Worm (Caenorhabditis elegans): ENCODE measurements around the gene H25K10.4.

Gene H25K10.4

DNA sequence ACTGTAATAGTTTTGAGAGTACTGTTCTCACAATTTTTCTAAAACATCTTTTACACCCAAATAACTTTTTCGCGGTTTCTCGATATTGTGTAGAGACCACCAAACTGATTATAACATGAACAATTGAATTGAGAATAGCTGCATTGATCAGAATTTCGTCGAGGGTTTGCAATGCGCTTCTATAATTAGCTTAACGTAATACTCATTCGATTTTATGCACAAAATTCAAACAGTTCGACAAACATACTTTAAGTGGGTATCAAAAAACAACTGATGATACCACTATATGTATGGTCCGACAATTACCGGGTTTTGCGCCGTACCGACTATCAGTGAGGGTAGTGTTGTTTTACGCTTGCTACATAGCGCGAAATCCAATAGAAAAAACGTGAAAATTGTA, 11.0 kb downstream of the H25K10.4 start:
- TF ChIP-seq snpc-1.2 (GFP tag; IDR thresholded peaks at IDR 0.05): peak; percentile 64
- no peak for TF ChIP-seq lim-7 (GFP tag; IDR thresholded peaks at IDR 0.05)

DNA sequence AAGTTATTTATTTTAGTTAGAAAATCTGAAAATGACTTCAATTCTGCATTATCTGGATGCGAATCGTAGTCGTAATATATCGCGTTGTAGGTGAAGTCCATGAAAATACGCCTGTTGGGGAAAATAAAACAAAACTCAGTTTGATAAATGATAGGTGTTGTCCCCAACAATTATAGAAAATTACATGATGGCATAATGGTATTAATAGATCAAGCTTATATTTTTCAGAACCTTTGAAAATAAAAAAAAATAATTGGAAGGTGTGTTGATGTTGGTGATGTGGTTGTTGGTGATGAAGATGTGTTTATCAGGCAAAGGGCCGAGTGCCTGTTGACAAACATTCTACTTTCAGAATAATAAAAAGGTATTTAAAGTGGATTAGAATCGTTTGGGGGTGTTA, 12.7 kb downstream of the H25K10.4 start, which contains the start of gene srw-61:
Gene srw-61 (minus strand): TSS at position 101 of the 400 bp plus-strand sequence.
- no peak for TF ChIP-seq unc-39 (tag; optimal IDR thresholded peaks at IDR 0.05)
- no peak for TF ChIP-seq nhr-102 (tag; optimal IDR thresholded peaks at IDR 0.05)
- no peak for TF ChIP-seq set-16 (GFP tag; IDR thresholded peaks at IDR 0.05)
- no peak for TF ChIP-seq mep-1 (tag; optimal IDR thresholded peaks at IDR 0.05)
- no peak for TF ChIP-seq ceh-44 (GFP tag; IDR thresholded peaks at IDR 0.05)
- no peak for TF ChIP-seq ceh-20 (GFP tag; IDR thresholded peaks at IDR 0.05)
- no peak for TF ChIP-seq hif-1 (tag; optimal IDR thresholded peaks at IDR 0.05)
- no peak for TF ChIP-seq dve-1 (tag; optimal IDR thresholded peaks at IDR 0.05; ENCODE audit: insufficient read depth)
- TF ChIP-seq spr-1 (tag; optimal IDR thresholded peaks at IDR 0.05): no peak
- TF ChIP-seq dmd-8 (GFP tag; IDR thresholded peaks at IDR 0.05): no peak
- TF ChIP-seq sdz-12 (GFP tag; optimal IDR thresholded peaks at IDR 0.05): no peak
- no peak for TF ChIP-seq lin-38 (GFP tag; IDR thresholded peaks at IDR 0.05)
- TF ChIP-seq nhr-28 (tag; optimal IDR thresholded peaks at IDR 0.05): no peak
- TF ChIP-seq nhr-10 (tag; optimal IDR thresholded peaks at IDR 0.05): no peak

DNA sequence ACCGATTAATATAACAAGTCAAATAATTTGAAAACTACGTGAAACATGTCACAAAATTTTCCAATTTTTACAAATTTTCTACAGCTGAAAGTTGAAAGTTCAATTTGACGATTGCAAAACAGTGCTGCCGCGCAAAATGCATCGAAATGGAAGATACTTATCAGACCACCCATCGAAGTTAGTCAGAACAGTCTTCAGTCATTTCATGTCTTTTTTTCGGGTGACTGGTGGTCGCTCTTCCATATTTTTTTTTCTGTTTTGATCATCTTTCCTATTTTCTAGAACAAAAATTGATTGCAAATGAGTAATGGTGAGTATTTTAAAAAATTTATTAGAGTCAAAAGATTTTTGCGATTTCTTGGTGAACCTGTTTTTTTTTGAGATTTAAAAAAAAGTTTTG, 21.3 kb downstream of the H25K10.4 start, which contains the start of gene F38C2.1:
Gene F38C2.1 (plus strand): TSS at position 301 of the 400 bp plus-strand sequence.
- TF ChIP-seq madf-5 (GFP tag; IDR thresholded peaks at IDR 0.05) (no peak), jun-1 (tag; optimal IDR thresholded peaks at IDR 0.05) (no peak), nhr-28 (tag; optimal IDR thresholded peaks at IDR 0.05) (no peak), lin-38 (GFP tag; IDR thresholded peaks at IDR 0.05) (no peak), F10B5.3 (tag; optimal IDR thresholded peaks at IDR 0.05) (no peak), fos-1 (tag; optimal IDR thresholded peaks at IDR 0.05) (no peak), nhr-6 (tag; optimal IDR thresholded peaks at IDR 0.05) (no peak), nhr-11 (tag; optimal IDR thresholded peaks at IDR 0.05) (no peak), aly-2 (tag; optimal IDR thresholded peaks at IDR 0.05) (no peak)

DNA sequence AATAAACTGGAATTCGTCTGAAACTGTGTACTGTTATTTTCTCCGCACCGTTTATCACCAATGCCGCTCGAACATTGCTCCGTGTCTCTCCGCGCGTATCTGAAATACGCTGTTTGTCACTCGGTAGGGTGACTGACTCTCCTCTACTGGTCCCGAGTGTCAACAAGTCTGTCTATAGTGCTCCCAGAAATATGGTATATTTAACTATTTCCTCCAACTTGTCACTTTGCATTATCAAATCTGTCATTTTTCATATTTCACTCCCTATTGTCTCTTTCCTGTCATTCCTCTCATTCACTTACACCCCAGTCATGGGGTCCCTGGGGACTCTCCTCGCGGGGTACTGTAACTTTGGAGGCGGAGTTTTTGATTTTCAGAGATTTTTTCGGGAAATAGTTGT, 28.6 kb downstream of the H25K10.4 start, which contains the start of gene hlh-17:
Gene hlh-17 (plus strand): TSS at position 301 of the 400 bp plus-strand sequence.
- no peak for TF ChIP-seq unc-39 (tag; optimal IDR thresholded peaks at IDR 0.05)
- peak in 1 of 2 experiments; percentile 57 for TF ChIP-seq unc-62 (GFP tag; optimal IDR thresholded peaks at IDR 0.05 in 1 of 2)
- no peak for TF ChIP-seq unc-62 (tag; optimal IDR thresholded peaks at IDR 0.05)

DNA sequence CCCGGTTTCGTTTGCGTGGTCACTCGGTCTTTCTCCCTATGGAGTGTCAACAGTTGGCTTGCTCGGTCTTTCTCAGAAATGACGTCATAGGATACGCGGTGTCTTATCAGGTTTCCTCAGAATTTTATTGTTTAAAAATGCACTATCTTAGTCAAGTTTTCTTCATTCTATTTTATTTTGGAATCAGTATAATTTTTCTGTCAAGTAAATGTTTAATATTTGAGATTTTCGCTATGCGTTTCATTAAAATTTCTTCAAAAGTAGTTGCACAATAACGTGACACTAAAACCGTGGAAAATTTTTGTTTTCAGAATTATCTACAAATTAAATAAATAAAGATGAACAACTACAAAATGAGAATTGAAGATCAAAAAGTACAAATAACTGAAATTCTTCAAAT, 31.5 kb downstream of the H25K10.4 start, which contains the start of gene hlh-31:
Gene hlh-31 (plus strand): TSS at position 301 of the 400 bp plus-strand sequence.
- TF ChIP-seq Y48G9A.11 (GFP tag; IDR thresholded peaks at IDR 0.05) (no peak), pha-4 (GFP tag; IDR thresholded peaks at IDR 0.05) (no peak), pha-4 (tag; optimal IDR thresholded peaks at IDR 0.05) (no peak), dve-1 (tag; optimal IDR thresholded peaks at IDR 0.05; ENCODE audit: insufficient read depth) (no peak), lsy-2 (tag; optimal IDR thresholded peaks at IDR 0.05) (no peak)

DNA sequence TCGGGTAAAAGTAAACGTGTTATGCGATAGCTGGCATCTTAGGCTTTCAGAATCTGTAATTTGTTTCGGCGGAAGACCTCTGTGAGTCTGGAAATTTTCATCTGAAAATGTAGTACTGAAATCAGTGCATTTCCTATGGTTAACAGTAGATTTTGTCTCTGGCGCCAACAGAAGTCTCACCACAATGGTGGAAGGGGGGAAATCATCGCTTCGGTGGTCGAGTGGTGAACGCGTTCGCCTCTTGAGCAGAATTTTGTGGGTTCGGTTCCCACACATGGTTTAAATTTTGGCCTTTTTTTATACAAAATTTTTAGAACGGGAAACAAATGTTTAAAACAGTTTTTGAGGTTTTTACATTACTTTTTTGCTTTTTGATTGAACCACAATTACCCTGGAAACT, 34.4 kb downstream of the H25K10.4 start:
- TF ChIP-seq snpc-1.2 (GFP tag; IDR thresholded peaks at IDR 0.05): peak; percentile 96

DNA sequence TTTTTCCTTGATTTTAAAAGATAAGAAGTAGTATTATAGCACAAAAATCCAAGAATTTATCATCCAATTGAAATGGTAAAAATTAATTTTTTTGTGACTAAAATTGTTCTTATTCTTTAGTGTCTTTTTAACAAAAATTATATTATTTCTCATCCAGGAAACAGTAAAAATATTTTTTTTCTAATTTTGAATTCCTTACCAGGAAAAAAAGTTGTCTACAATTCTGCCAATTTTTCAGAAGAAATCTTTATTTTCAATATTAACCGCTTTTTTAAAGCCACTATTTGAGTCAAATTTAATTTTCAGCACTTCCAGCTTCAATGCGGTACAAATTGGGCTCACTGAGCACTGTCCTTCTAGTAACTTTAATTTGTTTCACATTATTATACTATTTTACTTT, 45.1 kb downstream of the H25K10.4 start, which contains the start of gene F38C2.4:
Gene F38C2.4 (plus strand): TSS at position 301 of the 400 bp plus-strand sequence.
- TF ChIP-seq egl-43 (GFP tag; IDR thresholded peaks at IDR 0.05) (no peak), attf-4 (tag; optimal IDR thresholded peaks at IDR 0.05) (no peak), Y105C5A.15 (GFP tag; IDR thresholded peaks at IDR 0.05) (no peak), fkh-10 (GFP tag; optimal IDR thresholded peaks at IDR 0.05) (no peak), pqm-1 (tag; optimal IDR thresholded peaks at IDR 0.05) (no peak), F44E2.7 (GFP tag; IDR thresholded peaks at IDR 0.05) (no peak), cey-2 (tag; optimal IDR thresholded peaks at IDR 0.05; ENCODE audit: borderline replicate concordance, insufficient read depth) (no peak), nhr-111 (GFP tag; optimal IDR thresholded peaks at IDR 0.05) (no peak), aly-2 (tag; optimal IDR thresholded peaks at IDR 0.05) (no peak), mep-1 (tag; optimal IDR thresholded peaks at IDR 0.05) (no peak), lin-15B (tag; optimal IDR thresholded peaks at IDR 0.05) (no peak), T20F7.1 (GFP tag; optimal IDR thresholded peaks at IDR 0.05) (no peak), F49E8.2 (tag; optimal IDR thresholded peaks at IDR 0.05; ENCODE audit: borderline replicate concordance) (no peak)
